Worm (Caenorhabditis elegans): Measurements from ENCODE around the gene F18A11.3.

- TF ChIP-seq T22C8.4 (GFP tag; IDR thresholded peaks at IDR 0.05) (no peak), klf-2 (GFP tag; conservative IDR thresholded peaks at IDR 0.05) (no peak)
Observed at ce11 chrII:13073742-13074141, 37.1 kb upstream of the F18A11.3 start.

Measured in whole organism, midembryonic.